Worm (Caenorhabditis elegans) whole organism, young adult: ENCODE data around the gene ZC155.4.
A peak's percentile ranks its signal among the peaks of the same experiment; 100 is the strongest.

ENCODE experiments used
- B0035.1 ChIP-seq: sonication (generic microtip); optimal IDR thresholded peaks from 2 replicates; lab custom pipeline; 2016; ENCODE audit warnings: missing genetic modification characterization, mild to moderate bottlenecking, missing compliant biosample characterization, missing genotype, missing genetic modification reagents
- C06A6.2 ChIP-seq: fragments of 200-800 bp; sonication (Bioruptor generic); conservative IDR thresholded peaks from 2 replicates; pipeline ENCODE4 v1.3.6; 2022; ENCODE audit warnings: missing genetic modification characterization, missing compliant biosample characterization
- C17E4.6 ChIP-seq: fragments of 200-800 bp; sonication (Bioruptor generic); IDR thresholded peaks from 2 replicates; pipeline ENCODE4 v1.3.6; 2022; ENCODE audit warnings: missing genetic modification reagents, missing genetic modification characterization, missing compliant biosample characterization
- D2030.7 ChIP-seq: fragments of 200-800 bp; sonication (Bioruptor generic); IDR thresholded peaks from 2 replicates; pipeline ENCODE4 v1.3.6; 2022; ENCODE audit warnings: missing genetic modification reagents, missing genetic modification characterization, missing compliant biosample characterization
- F23B12.7 ChIP-seq: sonication (generic microtip); optimal IDR thresholded peaks from 2 replicates; lab custom pipeline; 2017; ENCODE audit warnings: missing genetic modification characterization, mild to moderate bottlenecking, missing compliant biosample characterization, antibody characterized with exemption, moderate library complexity; ENCODE audit not compliant: insufficient read depth
- F49E8.2 ChIP-seq: sonication (generic microtip); optimal IDR thresholded peaks from 3 replicates; lab custom pipeline; 2017; ENCODE audit warnings: missing genetic modification characterization, mild to moderate bottlenecking, missing compliant biosample characterization, antibody characterized with exemption, moderate library complexity; ENCODE audit not compliant: insufficient read depth
- F57C9.4 ChIP-seq: sonication (generic microtip); optimal IDR thresholded peaks from 2 replicates; lab custom pipeline; 2017; ENCODE audit warnings: mild to moderate bottlenecking, missing genetic modification characterization, missing compliant biosample characterization
- K11D2.4 ChIP-seq: fragments of 200-800 bp; sonication (Bioruptor generic); IDR thresholded peaks from 2 replicates; pipeline ENCODE4 v1.3.6; 2022; ENCODE audit warnings: missing genetic modification reagents, missing genetic modification characterization, missing compliant biosample characterization
- K12H6.12 ChIP-seq: fragments of 200-800 bp; sonication (Bioruptor generic); optimal IDR thresholded peaks from 2 replicates; lab custom pipeline; 2018; ENCODE audit warnings: mild to moderate bottlenecking, missing genetic modification characterization, missing compliant biosample characterization
- T07F8.4 ChIP-seq: sonication (generic microtip); optimal IDR thresholded peaks from 2 replicates; lab custom pipeline; 2016; ENCODE audit warnings: mild to moderate bottlenecking, missing genetic modification characterization, moderate library complexity, missing compliant biosample characterization
- ZK185.1 ChIP-seq: sonication (generic microtip); optimal IDR thresholded peaks from 2 replicates; lab custom pipeline; 2016; ENCODE audit warnings: mild to moderate bottlenecking, missing genetic modification characterization, missing compliant biosample characterization; ENCODE audit not compliant: poor library complexity, severe bottlenecking
- atf-7 ChIP-seq: sonication (generic microtip); optimal IDR thresholded peaks from 2 replicates; lab custom pipeline; 2017; ENCODE audit warnings: mild to moderate bottlenecking, missing genetic modification characterization, missing compliant biosample characterization
- athp-1 ChIP-seq: sonication (generic microtip); optimal IDR thresholded peaks from 2 replicates; lab custom pipeline; 2017; ENCODE audit warnings: mild to moderate bottlenecking, missing genetic modification characterization, missing compliant biosample characterization
- attf-5 ChIP-seq: fragments of 200-800 bp; sonication (Bioruptor generic); optimal IDR thresholded peaks from 2 replicates; lab custom pipeline; 2018; ENCODE audit warnings: mild to moderate bottlenecking, missing genetic modification characterization, missing compliant biosample characterization
- attf-6 ChIP-seq: fragments of 200-800 bp; sonication (Bioruptor generic); IDR thresholded peaks from 2 replicates; pipeline ENCODE4 v1.3.6; 2022; ENCODE audit warnings: missing genetic modification reagents, missing genetic modification characterization, missing compliant biosample characterization
- cebp-2 ChIP-seq: fragments of 200-800 bp; sonication (Bioruptor generic); IDR thresholded peaks from 2 replicates; pipeline ENCODE4 v1.3.6; 2022; ENCODE audit warnings: missing genetic modification characterization, missing compliant biosample characterization
- ceh-100 ChIP-seq: fragments of 200-800 bp; sonication (Bioruptor generic); IDR thresholded peaks from 2 replicates; pipeline ENCODE4 v1.3.6; 2022; ENCODE audit warnings: missing genetic modification reagents, missing genetic modification characterization, missing compliant biosample characterization
- chd-7 ChIP-seq: sonication (generic microtip); optimal IDR thresholded peaks from 2 replicates; lab custom pipeline; 2016; ENCODE audit warnings: mild to moderate bottlenecking, missing genetic modification characterization, moderate library complexity, missing compliant biosample characterization
- dox-1 ChIP-seq: fragments of 200-800 bp; sonication (Bioruptor generic); IDR thresholded peaks from 2 replicates; pipeline ENCODE4 v1.3.6; 2022; ENCODE audit warnings: missing genetic modification reagents, missing genetic modification characterization, missing compliant biosample characterization
- dpff-1 ChIP-seq: sonication (generic microtip); optimal IDR thresholded peaks from 2 replicates; lab custom pipeline; 2017; ENCODE audit warnings: mild to moderate bottlenecking, missing genetic modification characterization, missing compliant biosample characterization
- lin-26 ChIP-seq: fragments of 200-800 bp; sonication (Bioruptor generic); IDR thresholded peaks from 2 replicates; pipeline ENCODE4 v1.3.6; 2022; ENCODE audit warnings: missing genetic modification reagents, missing genetic modification characterization, missing compliant biosample characterization
- lin-35 ChIP-seq, 3 experiments: fragments of 150-350 bp in 2 of 3; sonication (generic microtip) in 1 of 3; optimal IDR thresholded peaks; 2 replicates each; lab custom pipeline; 2014 to 2018; ENCODE audit warnings: missing biosample characterization in 3 of 3, missing genetic modification characterization in 3 of 3, missing genetic modification reagents in 3 of 3
- lin-40 ChIP-seq: sonication (generic microtip); optimal IDR thresholded peaks from 2 replicates; lab custom pipeline; 2016; ENCODE audit warnings: missing genetic modification characterization, mild to moderate bottlenecking, missing compliant biosample characterization, missing genotype, missing genetic modification reagents
- lsl-1 ChIP-seq: fragments of 200-800 bp; sonication (Bioruptor generic); optimal IDR thresholded peaks from 2 replicates; lab custom pipeline; 2018; ENCODE audit warnings: mild to moderate bottlenecking, missing genetic modification characterization, moderate library complexity, missing compliant biosample characterization
- madf-10 ChIP-seq: sonication (generic microtip); optimal IDR thresholded peaks from 2 replicates; lab custom pipeline; 2016; ENCODE audit warnings: mild to moderate bottlenecking, missing genetic modification characterization, missing compliant biosample characterization
- madf-6 ChIP-seq: fragments of 200-800 bp; sonication (Bioruptor generic); IDR thresholded peaks from 2 replicates; pipeline ENCODE4 v1.3.6; 2022; ENCODE audit warnings: missing genetic modification reagents, missing genetic modification characterization, missing compliant biosample characterization
- madf-8 ChIP-seq: fragments of 200-800 bp; sonication (Bioruptor generic); conservative IDR thresholded peaks from 2 replicates; pipeline ENCODE4 v1.3.6; 2022; ENCODE audit warnings: missing genetic modification reagents, missing genetic modification characterization, missing compliant biosample characterization
- mcd-1 ChIP-seq: fragments of 200-800 bp; sonication (Bioruptor generic); IDR thresholded peaks from 2 replicates; pipeline ENCODE4 v1.3.6; 2022; ENCODE audit warnings: missing genetic modification reagents, missing genetic modification characterization, missing compliant biosample characterization
- nhr-120 ChIP-seq: fragments of 200-800 bp; sonication (Bioruptor generic); IDR thresholded peaks from 2 replicates; pipeline ENCODE4 v1.3.6; 2022; ENCODE audit warnings: missing genetic modification characterization, missing compliant biosample characterization
- nhr-27 ChIP-seq: fragments of 200-800 bp; sonication (Bioruptor generic); optimal IDR thresholded peaks from 2 replicates; lab custom pipeline; 2018; ENCODE audit warnings: mild to moderate bottlenecking, missing genetic modification characterization, moderate library complexity, missing compliant biosample characterization
- rcor-1 ChIP-seq: fragments of 200-800 bp; sonication (Bioruptor generic); IDR thresholded peaks from 2 replicates; pipeline ENCODE4 v1.3.6; 2022; ENCODE audit warnings: missing genetic modification reagents, missing genetic modification characterization, missing compliant biosample characterization
- repo-1 ChIP-seq: sonication (generic microtip); optimal IDR thresholded peaks from 2 replicates; lab custom pipeline; 2017; ENCODE audit warnings: mild to moderate bottlenecking, missing genetic modification characterization, missing compliant biosample characterization
- rpc-1 ChIP-seq, 2 experiments: fragments of 150-350 bp in 1 of 2; sonication (generic microtip) in 1 of 2; optimal IDR thresholded peaks; 2 replicates each; lab custom pipeline; 2014 to 2018; ENCODE audit warnings: missing biosample characterization in 1 of 2, missing genetic modification characterization in 1 of 2, missing genetic modification reagents in 1 of 2, missing genotype in 1 of 2
- somi-1 ChIP-seq: fragments of 200-800 bp; sonication (Bioruptor generic); optimal IDR thresholded peaks from 2 replicates; lab custom pipeline; 2018; ENCODE audit warnings: mild to moderate bottlenecking, missing genetic modification characterization, missing compliant biosample characterization
- xnd-1 ChIP-seq: sonication (generic microtip); optimal IDR thresholded peaks from 2 replicates; lab custom pipeline; 2016; ENCODE audit warnings: missing genotype, missing genetic modification reagents, missing genetic modification characterization, missing compliant biosample characterization
- zim-3 ChIP-seq: sonication (generic microtip); optimal IDR thresholded peaks from 2 replicates; lab custom pipeline; 2017; ENCODE audit warnings: mild to moderate bottlenecking, missing genetic modification characterization, moderate library complexity, missing compliant biosample characterization
- ztf-18 ChIP-seq: sonication (generic microtip); optimal IDR thresholded peaks from 2 replicates; lab custom pipeline; 2016; ENCODE audit warnings: missing genotype, mild to moderate bottlenecking, missing genetic modification characterization, missing compliant biosample characterization
- ztf-25 ChIP-seq: fragments of 200-800 bp; sonication (Bioruptor generic); IDR thresholded peaks from 2 replicates; pipeline ENCODE4 v1.3.6; 2022; ENCODE audit warnings: missing genetic modification reagents, missing genetic modification characterization, missing compliant biosample characterization
- ztf-28 ChIP-seq: fragments of 200-800 bp; sonication (Bioruptor generic); IDR thresholded peaks from 2 replicates; pipeline ENCODE4 v1.3.6; 2022; ENCODE audit warnings: missing genetic modification reagents, missing genetic modification characterization, missing compliant biosample characterization
- ztf-3 ChIP-seq: fragments of 200-800 bp; sonication (Bioruptor generic); optimal IDR thresholded peaks from 2 replicates; lab custom pipeline; 2018; ENCODE audit warnings: mild to moderate bottlenecking, missing genetic modification characterization, missing compliant biosample characterization
- ztf-6 ChIP-seq: fragments of 200-800 bp; sonication (Bioruptor generic); IDR thresholded peaks from 2 replicates; pipeline ENCODE4 v1.3.6; 2022; ENCODE audit warnings: missing genetic modification reagents, missing genetic modification characterization, missing compliant biosample characterization

ZC155.4 gene

ce11 chrIII:5211137-5211648, 4.1 kb downstream of the ZC155.4 start (continued):
- peak; percentile 42 for TF ChIP-seq F23B12.7 (tag; lab: Kevin White, UChicago)
- TF ChIP-seq ztf-28 (GFP tag; lab: Robert Waterston, UW), result 0 out of 2 replicates have a peak, but pooled peaks have one; percentile 30
- TF ChIP-seq lin-40, result peak; percentile 72
- peak; percentile 71 for TF ChIP-seq atf-7 (tag; lab: Kevin White, UChicago)
- peak; percentile 36 for TF ChIP-seq T07F8.4
- peak; percentile 44 for TF ChIP-seq somi-1 (GFP tag; lab: Kevin White, UChicago)
- TF ChIP-seq C06A6.2 (GFP tag; lab: Robert Waterston, UW), result peak; percentile 59
- peak; percentile 79 for TF ChIP-seq repo-1 (tag; lab: Kevin White, UChicago)
- peak; percentile 71 for TF ChIP-seq madf-6 (GFP tag; lab: Robert Waterston, UW)
- TF ChIP-seq lin-35 (GFP tag; optimal IDR thresholded peaks at IDR 0.05; lab: Kevin White, UChicago), result peak in 1 of 3 experiments; percentile 20
- TF ChIP-seq rpc-1 (optimal IDR thresholded peaks at IDR 0.05; lab: Kevin White, UChicago), result peak; percentile 70
- peak; percentile 68 for TF ChIP-seq rpc-1 (tag; optimal IDR thresholded peaks at IDR 0.05; lab: Kevin White, UChicago)
- peak; percentile 40 for TF ChIP-seq B0035.1 (tag; lab: Kevin White, UChicago)
- 0 out of 2 replicates have a peak, but pooled peaks have one; percentile 23 for TF ChIP-seq attf-6 (GFP tag; lab: Robert Waterston, UW)
- peak; percentile 80 for TF ChIP-seq madf-10 (tag; lab: Kevin White, UChicago)
- TF ChIP-seq chd-7, result peak; percentile 79
- TF ChIP-seq madf-8 (GFP tag; lab: Robert Waterston, UW), result peak; percentile 50
- peak; percentile 79 for TF ChIP-seq mcd-1
- peak; percentile 18 for TF ChIP-seq xnd-1
- peak; percentile 92 for TF ChIP-seq D2030.7
- peak; percentile 78 for TF ChIP-seq ztf-18 (tag; lab: Kevin White, UChicago)
- peak; percentile 78 for TF ChIP-seq K12H6.12
- TF ChIP-seq dpff-1, result peak; percentile 64
- TF ChIP-seq F57C9.4 (tag; lab: Kevin White, UChicago), result peak; percentile 70
- 0 out of 2 replicates have a peak, but pooled peaks have one; percentile 75 for TF ChIP-seq cebp-2
- TF ChIP-seq dox-1 (GFP tag; lab: Robert Waterston, UW), result peak; percentile 96; the same call in 1 of the 2 replicates
- TF ChIP-seq K11D2.4, result peak; percentile 69
- TF ChIP-seq ZK185.1 (tag; lab: Kevin White, UChicago), result peak; percentile 58
- TF ChIP-seq attf-5, result peak; percentile 73
- TF ChIP-seq athp-1 (tag; lab: Kevin White, UChicago), result peak; percentile 57
- 0 out of 2 replicates have a peak, but pooled peaks have one; percentile 47 for TF ChIP-seq ztf-25 (GFP tag; lab: Robert Waterston, UW)
- peak; percentile 62 for TF ChIP-seq ceh-100 (GFP tag; lab: Robert Waterston, UW)
- TF ChIP-seq C17E4.6 (GFP tag; lab: Robert Waterston, UW), result peak; percentile 68; the same call in 1 of the 2 replicates
- 0 out of 2 replicates have a peak, but pooled peaks have one; percentile 5 for TF ChIP-seq ztf-6 (GFP tag; lab: Robert Waterston, UW)
- peak; percentile 83 for TF ChIP-seq rcor-1 (GFP tag; lab: Robert Waterston, UW)
- peak; percentile 67 for TF ChIP-seq zim-3
- peak; percentile 35 for TF ChIP-seq ztf-3 (GFP tag; lab: Kevin White, UChicago)
- TF ChIP-seq lsl-1, result peak; percentile 69
- peak; percentile 22 for TF ChIP-seq F49E8.2
- 0 out of 2 replicates have a peak, but pooled peaks have one; percentile 39 for TF ChIP-seq nhr-120 (GFP tag; lab: Robert Waterston, UW)
- peak; percentile 88 for TF ChIP-seq lin-26 (GFP tag; lab: Robert Waterston, UW)
- peak; percentile 46 for TF ChIP-seq nhr-27 (tag; lab: Kevin White, UChicago)
